Worm (Caenorhabditis elegans) whole organism, young adult: Measurements from ENCODE around the gene B0001.8.

Experiments used
- F55B11.4 ChIP-seq: sonication (generic microtip); optimal IDR thresholded peaks from 2 replicates; lab custom pipeline; 2016; ENCODE audit warnings: missing compliant biosample characterization, missing genetic modification characterization, borderline replicate concordance; ENCODE audit not compliant: insufficient read depth
- K12H6.12 ChIP-seq: fragments of 200-800 bp; sonication (Bioruptor generic); optimal IDR thresholded peaks from 2 replicates; lab custom pipeline; 2018; ENCODE audit warnings: mild to moderate bottlenecking, missing genetic modification characterization, missing compliant biosample characterization
- athp-1 ChIP-seq: sonication (generic microtip); optimal IDR thresholded peaks from 2 replicates; lab custom pipeline; 2017; ENCODE audit warnings: mild to moderate bottlenecking, missing genetic modification characterization, missing compliant biosample characterization
- ceh-91 ChIP-seq: fragments of 200-800 bp; sonication (Bioruptor generic); IDR thresholded peaks from 2 replicates; pipeline ENCODE4 v1.3.6; 2022; ENCODE audit warnings: missing genetic modification reagents, missing genetic modification characterization, missing compliant biosample characterization
- die-1 ChIP-seq: sonication (generic microtip); optimal IDR thresholded peaks from 2 replicates; lab custom pipeline; 2016; ENCODE audit warnings: missing genotype, mild to moderate bottlenecking, missing genetic modification characterization, missing compliant biosample characterization
- efl-1 ChIP-seq: fragments of 150-350 bp; optimal IDR thresholded peaks from 2 replicates; lab custom pipeline; 2014; ENCODE audit warnings: missing biosample characterization, missing genetic modification reagents, missing genetic modification characterization
- him-1 ChIP-seq: sonication (generic microtip); optimal IDR thresholded peaks from 2 replicates; lab custom pipeline; 2016; ENCODE audit warnings: missing genotype, missing genetic modification reagents, missing genetic modification characterization, missing compliant biosample characterization
- hlh-12 ChIP-seq: sonication (generic microtip); optimal IDR thresholded peaks from 2 replicates; lab custom pipeline; 2016; ENCODE audit warnings: missing genetic modification characterization, missing compliant biosample characterization
- hmg-20 ChIP-seq: fragments of 200-800 bp; sonication (Bioruptor generic); IDR thresholded peaks from 2 replicates; pipeline ENCODE4 v1.3.6; 2022; ENCODE audit warnings: missing genetic modification reagents, missing genetic modification characterization, missing compliant biosample characterization
- nfyb-1 ChIP-seq: fragments of 200-800 bp; sonication (Bioruptor generic); IDR thresholded peaks from 2 replicates; pipeline ENCODE4 v1.3.6; 2022; ENCODE audit warnings: missing genetic modification reagents, missing genetic modification characterization, missing compliant biosample characterization
- snpc-1.1 ChIP-seq: sonication (generic microtip); optimal IDR thresholded peaks from 2 replicates; lab custom pipeline; 2017; ENCODE audit warnings: missing genetic modification characterization, mild to moderate bottlenecking, missing compliant biosample characterization, antibody characterized with exemption, moderate library complexity, missing genotype, missing genetic modification reagents; ENCODE audit not compliant: insufficient read depth
- snpc-4 ChIP-seq, 5 experiments: fragments of 150-350 bp in 1 of 5; sonication (generic microtip) in 4 of 5; optimal IDR thresholded peaks; 2 replicates each; lab custom pipeline; 2014 to 2018; ENCODE audit warnings: missing genetic modification characterization in 5 of 5, missing biosample characterization in 3 of 5, antibody characterized with exemption in 2 of 5, mild to moderate bottlenecking in 2 of 5, missing compliant biosample characterization in 2 of 5, missing genotype in 2 of 5, moderate library complexity in 2 of 5, missing genetic modification reagents in 1 of 5
- tlf-1 ChIP-seq: fragments of 200-800 bp; sonication (Bioruptor generic); optimal IDR thresholded peaks from 2 replicates; lab custom pipeline; 2018; ENCODE audit warnings: mild to moderate bottlenecking, missing genetic modification characterization, missing compliant biosample characterization

ce11 chrIV:12092113-12092512 lies 48.7 kb downstream of the B0001.8 start, which contains the start of gene mig-32:
- TF ChIP-seq K12H6.12 (tag; lab: Kevin White, UChicago) (no peak), efl-1 (GFP tag; lab: Kevin White, UChicago) (no peak), F55B11.4 (tag; lab: Kevin White, UChicago) (no peak), athp-1 (tag; lab: Kevin White, UChicago) (no peak), snpc-4 (GFP tag; optimal IDR thresholded peaks at IDR 0.05; lab: Kevin White, UChicago) (no peak), snpc-4 (tag; optimal IDR thresholded peaks at IDR 0.05; lab: Kevin White, UChicago) (no peak), nfyb-1 (GFP tag; lab: Robert Waterston, UW) (no peak), hlh-12 (no peak), snpc-1.1 (no peak), hmg-20 (GFP tag; lab: Robert Waterston, UW) (no peak), him-1 (tag; lab: Kevin White, UChicago) (no peak), die-1 (tag; lab: Kevin White, UChicago) (no peak), ceh-91 (GFP tag; lab: Robert Waterston, UW) (no peak), tlf-1 (GFP tag; lab: Kevin White, UChicago) (no peak)
